Worm (Caenorhabditis elegans): ENCODE data around the gene cest-1.2.

The cest-1.2 gene

DNA sequence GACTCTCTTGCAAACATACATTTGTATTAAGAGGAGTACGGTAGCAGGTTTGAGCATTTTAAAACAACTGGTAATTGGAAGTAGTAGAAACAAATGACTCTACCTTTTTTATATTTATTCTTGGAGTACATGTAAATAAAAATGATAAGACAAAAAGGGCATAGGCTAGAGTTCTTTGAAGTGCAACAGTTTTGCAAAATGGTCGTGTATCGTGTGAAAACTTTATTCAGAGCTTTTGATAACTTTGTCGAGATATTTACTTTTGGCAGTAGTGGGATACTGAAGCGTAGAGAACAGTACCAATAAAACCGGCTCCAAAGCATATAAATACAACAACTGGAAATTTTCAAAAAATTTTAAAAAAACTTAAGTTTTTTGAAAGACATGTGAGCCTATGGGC, 6.0 kb upstream of the cest-1.2 start, which contains the start of gene cest-1.1:
TSS of gene cest-1.1 (minus strand) at position 101 of the 400 bp plus-strand sequence.
- TF ChIP-seq php-3 (GFP tag; IDR thresholded peaks at IDR 0.05): no peak
- no peak for TF ChIP-seq zip-2 (tag; optimal IDR thresholded peaks at IDR 0.05)
- TF ChIP-seq dmd-6 (GFP tag; IDR thresholded peaks at IDR 0.05): no peak
- no peak for TF ChIP-seq Y105C5A.15 (GFP tag; IDR thresholded peaks at IDR 0.05)
- no peak for TF ChIP-seq tra-1 (GFP tag; IDR thresholded peaks at IDR 0.05)
- no peak for TF ChIP-seq unc-62 (GFP tag; optimal IDR thresholded peaks at IDR 0.05 in 1 of 2)
- no peak for TF ChIP-seq unc-62 (tag; optimal IDR thresholded peaks at IDR 0.05)
- TF ChIP-seq dmd-9 (GFP tag; IDR thresholded peaks at IDR 0.05): no peak
- TF ChIP-seq spr-3 (GFP tag; optimal IDR thresholded peaks at IDR 0.05): no peak

DNA sequence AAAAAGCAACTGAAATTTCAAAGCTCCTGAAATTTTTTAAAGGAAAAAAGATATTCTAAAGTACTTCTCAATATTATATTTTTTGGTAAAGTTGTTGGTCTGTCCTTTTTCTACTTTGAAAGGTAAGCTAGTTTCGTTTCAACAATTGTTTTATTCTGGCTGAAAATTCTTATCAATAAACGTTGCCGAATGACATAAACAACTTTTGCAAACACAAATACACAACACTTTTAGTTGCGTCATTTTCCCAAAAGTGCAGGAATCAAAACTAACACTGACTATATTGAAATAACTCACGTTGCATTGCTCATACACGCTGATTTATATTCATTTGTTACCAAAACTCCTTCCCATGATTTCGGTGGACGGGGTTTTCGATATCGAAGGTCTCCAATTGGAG, 5.1 kb upstream of the cest-1.2 start:
- TF ChIP-seq F37D6.2 (tag; optimal IDR thresholded peaks at IDR 0.05): no peak
- no peak for TF ChIP-seq daf-16 (GFP tag; optimal IDR thresholded peaks at IDR 0.05)
- peak; percentile 95 for TF ChIP-seq daf-16 (tag; optimal IDR thresholded peaks at IDR 0.05)
- peak; percentile 42 for TF ChIP-seq nhr-28 (tag; optimal IDR thresholded peaks at IDR 0.05)

DNA sequence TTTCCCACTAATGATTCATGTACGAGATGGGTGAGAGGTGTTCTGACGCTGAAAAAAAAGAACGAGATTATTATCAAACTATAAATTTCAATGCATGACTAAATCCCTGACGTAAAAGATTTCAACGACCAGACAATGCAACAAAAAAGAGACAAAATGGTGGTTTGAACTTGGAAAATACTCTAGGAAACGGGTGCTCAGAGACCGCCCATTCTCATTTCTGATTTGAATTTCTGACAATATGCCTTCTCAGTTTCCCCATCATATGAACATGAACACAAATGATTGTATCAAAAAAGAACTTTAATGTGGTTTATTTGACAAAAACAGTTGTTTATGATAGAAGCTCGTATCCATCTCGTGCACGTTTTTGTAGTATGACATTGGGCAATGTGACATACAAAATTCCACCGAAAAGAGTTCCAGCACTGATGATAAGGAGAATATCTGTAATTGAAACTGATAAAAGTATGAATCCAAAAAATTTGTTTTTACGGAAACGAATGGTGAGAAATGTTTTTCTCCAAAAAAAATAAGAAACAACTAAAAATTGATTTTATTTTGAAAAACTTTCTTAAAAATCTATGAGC, 2.4 kb upstream of the cest-1.2 start, which contains the start of gene srd-26:
TSS of gene srd-26 (minus strand) at position 51 of the 590 bp plus-strand sequence.
- TF ChIP-seq gei-8 (GFP tag; optimal IDR thresholded peaks at IDR 0.05) (no peak), daf-16 (GFP tag; optimal IDR thresholded peaks at IDR 0.05) (no peak), daf-16 (tag; optimal IDR thresholded peaks at IDR 0.05) (peak; percentile 33), zfp-2 (tag; optimal IDR thresholded peaks at IDR 0.05) (no peak), nhr-28 (tag; optimal IDR thresholded peaks at IDR 0.05) (peak; percentile 65), dve-1 (tag; optimal IDR thresholded peaks at IDR 0.05; ENCODE audit: insufficient read depth) (peak; percentile 58), unc-39 (tag; optimal IDR thresholded peaks at IDR 0.05) (no peak), tag-97 (GFP tag; IDR thresholded peaks at IDR 0.05) (no peak), daf-19 (GFP tag; conservative IDR thresholded peaks at IDR 0.05) (no peak)

- TF ChIP-seq nhr-48 (tag; optimal IDR thresholded peaks at IDR 0.05) (no peak), snpc-1.2 (GFP tag; IDR thresholded peaks at IDR 0.05) (no peak), nhr-77 (tag; optimal IDR thresholded peaks at IDR 0.05) (no peak), unc-62 (GFP tag; optimal IDR thresholded peaks at IDR 0.05 in 1 of 2) (peak in 1 of 2 experiments; percentile 64), unc-62 (tag; optimal IDR thresholded peaks at IDR 0.05) (no peak)
Measured at ce11 chrV:14156468-14156867, 4.2 kb downstream of the cest-1.2 start, which contains the start of gene AH10.2. AH10.2 (plus strand) TSS chrV:14156768.

DNA sequence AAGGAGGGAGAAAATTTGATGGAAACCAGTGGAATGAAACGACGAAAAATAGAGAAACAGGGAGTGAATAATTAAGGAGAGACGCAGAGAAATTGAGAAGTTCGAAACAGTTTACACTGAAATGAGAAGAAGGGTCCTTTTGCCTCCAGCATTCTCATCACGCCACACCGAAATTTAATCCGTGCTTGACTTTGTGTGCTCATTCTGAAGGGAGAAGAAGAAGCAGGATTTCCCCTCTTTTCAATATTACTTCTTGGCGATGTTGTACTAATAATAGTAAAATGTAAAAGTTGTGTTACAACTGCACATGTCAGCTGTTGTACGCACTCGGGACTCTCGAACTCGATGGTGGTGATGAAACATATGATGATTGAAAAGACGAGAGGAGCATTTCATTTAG, 7.0 kb downstream of the cest-1.2 start:
- TF ChIP-seq nhr-76 (tag; optimal IDR thresholded peaks at IDR 0.05) (no peak), nhr-11 (tag; optimal IDR thresholded peaks at IDR 0.05) (peak; percentile 19), hlh-11 (tag; optimal IDR thresholded peaks at IDR 0.05) (peak; percentile 14)

DNA sequence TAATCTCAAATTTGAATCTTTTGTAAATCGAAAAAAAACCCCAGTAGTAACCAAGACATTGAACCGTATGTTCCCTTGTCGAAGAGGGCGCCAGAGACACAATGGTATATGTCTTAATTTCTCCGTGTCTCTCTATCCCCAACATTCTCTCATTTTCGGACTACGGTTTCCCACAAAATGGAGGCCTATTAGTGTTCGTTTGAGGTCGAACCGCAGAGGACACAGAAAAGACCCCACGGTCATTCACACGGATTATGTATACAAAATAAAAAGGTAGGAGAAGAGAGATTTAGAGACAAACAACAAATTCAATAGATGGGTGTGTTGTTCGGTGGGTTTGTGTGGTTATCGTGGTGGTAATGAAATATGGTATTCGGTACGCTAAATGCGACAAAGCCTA, 9.7 kb downstream of the cest-1.2 start:
- peak in 1 of 2 experiments; percentile 57 for TF ChIP-seq unc-62 (GFP tag; optimal IDR thresholded peaks at IDR 0.05 in 1 of 2)
- no peak for TF ChIP-seq unc-62 (tag; optimal IDR thresholded peaks at IDR 0.05)
- no peak for TF ChIP-seq ztf-11 (tag; optimal IDR thresholded peaks at IDR 0.05)
- TF ChIP-seq spr-3 (GFP tag; optimal IDR thresholded peaks at IDR 0.05): no peak
- peak; percentile 2 for TF ChIP-seq nhr-28 (tag; optimal IDR thresholded peaks at IDR 0.05)
- TF ChIP-seq lir-3 (tag; optimal IDR thresholded peaks at IDR 0.05): no peak
- no peak for TF ChIP-seq ctbp-1 (GFP tag; IDR thresholded peaks at IDR 0.05)
- TF ChIP-seq lin-15B (tag; optimal IDR thresholded peaks at IDR 0.05): no peak
- TF ChIP-seq ama-1 (optimal IDR thresholded peaks at IDR 0.05): no peak
- TF ChIP-seq egl-27 (tag; optimal IDR thresholded peaks at IDR 0.05): no peak
- no peak for TF ChIP-seq arid-1 (GFP tag; conservative IDR thresholded peaks at IDR 0.05)
